Worm (Caenorhabditis elegans): Measurements from ENCODE around the gene cest-1.2.
"Not testable (repeated sequence)": the region's sequence is repeated elsewhere in the genome, so short reads cannot be mapped to it uniquely, and the experiment has no call there.

The cest-1.2 gene

ce11 chrV:14160698-14161097 is at the start of gene cest-1.2:
Gene cest-1.2 (minus strand): TSS chrV:14160862.
- TF ChIP-seq dmd-6 (GFP tag; IDR thresholded peaks at IDR 0.05) = 0 out of 2 replicates have a peak, but pooled peaks have one; percentile 17
- TF ChIP-seq pqm-1 (tag; optimal IDR thresholded peaks at IDR 0.05) = peak; percentile 48
- peak; percentile 10 for TF ChIP-seq nhr-77 (tag; optimal IDR thresholded peaks at IDR 0.05)
- TF ChIP-seq dve-1 (tag; optimal IDR thresholded peaks at IDR 0.05; ENCODE audit: insufficient read depth) = peak; percentile 12
- peak; percentile 1 for TF ChIP-seq hlh-30 (tag; optimal IDR thresholded peaks at IDR 0.05; ENCODE audit: insufficient read depth)
- no peak for TF ChIP-seq F10B5.3 (tag; optimal IDR thresholded peaks at IDR 0.05)
- TF ChIP-seq daf-16 (GFP tag; optimal IDR thresholded peaks at IDR 0.05) = no peak
- peak; percentile 66 for TF ChIP-seq daf-16 (tag; optimal IDR thresholded peaks at IDR 0.05)
- TF ChIP-seq nhr-76 (tag; optimal IDR thresholded peaks at IDR 0.05) = no peak
- peak; percentile 59 for TF ChIP-seq nhr-28 (tag; optimal IDR thresholded peaks at IDR 0.05)

DNA sequence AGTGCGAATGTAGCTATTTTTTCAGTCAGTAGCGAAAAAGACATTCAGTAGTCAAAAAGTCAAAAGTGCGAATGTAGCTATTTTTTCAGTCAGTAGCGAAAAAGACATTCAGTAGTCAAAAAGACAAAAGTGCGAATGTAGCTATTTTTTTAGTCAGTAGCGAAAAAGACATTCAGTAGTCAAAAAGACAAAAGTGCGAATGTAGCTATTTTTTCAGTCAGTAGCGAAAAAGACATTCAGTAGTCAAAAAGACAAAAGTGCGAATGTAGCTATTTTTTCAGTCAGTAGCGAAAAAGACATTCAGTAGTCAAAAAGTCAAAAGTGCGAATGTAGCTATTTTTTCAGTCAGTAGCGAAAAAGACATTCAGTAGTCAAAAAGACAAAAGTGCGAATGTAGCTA is 44.6 kb upstream of the cest-1.2 start, which contains the start of gene T16A9.3:
Gene T16A9.3, plus strand, starts transcription at position 301 of the 400 bp plus-strand sequence.
- TF ChIP-seq nhr-48 (tag; optimal IDR thresholded peaks at IDR 0.05); lin-29 (GFP tag; IDR thresholded peaks at IDR 0.05); skn-1 (tag; optimal IDR thresholded peaks at IDR 0.05): not testable (repeated sequence)

DNA sequence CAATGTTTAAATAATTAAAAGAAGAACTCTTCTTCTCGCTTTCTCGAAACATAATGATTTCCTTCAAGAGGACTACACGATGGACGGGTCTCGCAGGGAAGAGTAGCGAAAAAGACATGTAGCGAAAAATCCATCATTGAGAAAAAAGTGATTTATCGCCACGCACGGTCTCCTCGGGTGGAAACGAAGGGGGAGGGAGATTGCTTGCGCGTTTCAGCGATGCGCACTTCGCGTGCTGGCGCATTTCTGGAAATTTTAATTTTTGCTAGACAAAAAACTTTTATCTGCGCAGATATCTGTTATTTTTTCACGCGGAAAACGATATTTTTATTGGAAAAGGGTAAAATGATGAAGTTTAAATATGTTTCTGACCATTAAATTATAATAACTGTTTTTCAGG is 43.1 kb upstream of the cest-1.2 start:
- TF ChIP-seq lin-38 (GFP tag; IDR thresholded peaks at IDR 0.05) = peak; percentile 69
- TF ChIP-seq ceh-20 (GFP tag; IDR thresholded peaks at IDR 0.05) = peak; percentile 56; the same call in 1 of the 2 replicates
- peak; percentile 57; the same call in 1 of the 2 replicates for TF ChIP-seq php-3 (GFP tag; IDR thresholded peaks at IDR 0.05)
- peak; percentile 20; the same call in 1 of the 2 replicates for TF ChIP-seq set-16 (GFP tag; IDR thresholded peaks at IDR 0.05)
- 0 out of 2 replicates have a peak, but pooled peaks have one; percentile 11 for TF ChIP-seq mxl-2 (GFP tag; conservative IDR thresholded peaks at IDR 0.05)
- TF ChIP-seq dmd-6 (GFP tag; IDR thresholded peaks at IDR 0.05) = peak; percentile 49

DNA sequence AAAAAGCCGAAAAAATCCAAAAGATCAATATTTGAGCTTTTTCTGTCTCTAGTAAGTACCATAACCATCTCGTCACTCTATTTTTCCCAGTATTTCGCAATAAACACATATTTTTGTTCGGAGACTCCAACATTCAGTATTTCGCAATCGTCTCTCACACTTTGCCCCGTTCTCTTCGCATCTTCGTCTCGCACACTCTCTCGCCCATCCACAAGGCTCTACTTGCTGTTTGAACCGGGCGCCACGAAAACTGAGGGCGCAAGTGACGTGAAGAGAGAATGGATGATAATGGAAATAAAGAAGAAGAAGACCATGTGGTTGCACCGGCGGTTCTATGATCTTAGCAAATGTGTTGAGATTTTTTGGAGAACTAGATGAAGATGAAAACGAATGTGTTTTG is 39.4 kb upstream of the cest-1.2 start:
- TF ChIP-seq hmg-1.1 (GFP tag; IDR thresholded peaks at IDR 0.05) (peak; percentile 93), madf-9 (GFP tag; conservative IDR thresholded peaks at IDR 0.05) (no peak), lin-29 (GFP tag; IDR thresholded peaks at IDR 0.05) (no peak), ZK337.2 (GFP tag; IDR thresholded peaks at IDR 0.05) (no peak), R02D3.7 (tag; optimal IDR thresholded peaks at IDR 0.05) (no peak), T20F7.1 (GFP tag; optimal IDR thresholded peaks at IDR 0.05) (peak; percentile 83), jun-1 (tag; optimal IDR thresholded peaks at IDR 0.05) (peak; percentile 81), lim-7 (GFP tag; IDR thresholded peaks at IDR 0.05) (0 out of 2 replicates have a peak, but pooled peaks have one; percentile 29), ceh-44 (GFP tag; IDR thresholded peaks at IDR 0.05) (no peak), F49E8.2 (tag; optimal IDR thresholded peaks at IDR 0.05; ENCODE audit: borderline replicate concordance) (no peak), saeg-2 (GFP tag; IDR thresholded peaks at IDR 0.05) (peak; percentile 63; the same call in 1 of the 2 replicates), lir-3 (tag; optimal IDR thresholded peaks at IDR 0.05) (no peak), arid-1 (GFP tag; conservative IDR thresholded peaks at IDR 0.05) (peak; percentile 62; the same call in 1 of the 2 replicates), mdt-29 (GFP tag; IDR thresholded peaks at IDR 0.05) (peak; percentile 87), nhr-237 (tag; optimal IDR thresholded peaks at IDR 0.05) (peak; percentile 10), Y5F2A.4 (GFP tag; optimal IDR thresholded peaks at IDR 0.05) (no peak), attf-4 (tag; optimal IDR thresholded peaks at IDR 0.05) (no peak), nhr-42 (GFP tag; IDR thresholded peaks at IDR 0.05) (peak; percentile 83), Y48G9A.11 (GFP tag; IDR thresholded peaks at IDR 0.05) (no peak), dmd-6 (GFP tag; IDR thresholded peaks at IDR 0.05) (peak; percentile 95), aly-2 (tag; optimal IDR thresholded peaks at IDR 0.05) (no peak), ctbp-1 (GFP tag; IDR thresholded peaks at IDR 0.05) (peak; percentile 82), ztf-7 (tag; optimal IDR thresholded peaks at IDR 0.05) (peak; percentile 26), fos-1 (tag; optimal IDR thresholded peaks at IDR 0.05) (no peak), nhr-25 (tag; optimal IDR thresholded peaks at IDR 0.05; ENCODE audit: borderline replicate concordance, insufficient read depth) (peak; percentile 29), spr-3 (GFP tag; optimal IDR thresholded peaks at IDR 0.05) (no peak), vab-7 (GFP tag; IDR thresholded peaks at IDR 0.05) (peak; percentile 47; the same call in 1 of the 2 replicates), Y75B8A.6 (GFP tag; IDR thresholded peaks at IDR 0.05) (peak; percentile 63; the same call in 1 of the 2 replicates), dve-1 (tag; optimal IDR thresholded peaks at IDR 0.05; ENCODE audit: insufficient read depth) (peak; percentile 98), egl-43 (GFP tag; IDR thresholded peaks at IDR 0.05) (peak; percentile 68)
